Fruit fly (Drosophila melanogaster) whole organism, adult: ENCODE results near the gene Rpn11.

Source experiments
- CG5204 ChIP-seq: fragments of 200-800 bp; sonication (Bioruptor generic); optimal IDR thresholded peaks from 2 replicates; lab custom pipeline; 2016; ENCODE audit warnings: missing biosample characterization, missing genetic modification characterization
- Clk ChIP-seq: fragments of 200-800 bp; sonication (Bioruptor generic); optimal IDR thresholded peaks from 2 replicates; lab custom pipeline; 2017; ENCODE audit warnings: missing biosample characterization, missing genetic modification characterization
- Hr96 ChIP-seq: fragments of 200-800 bp; sonication (Bioruptor generic); optimal IDR thresholded peaks from 2 replicates; lab custom pipeline; 2016; ENCODE audit warnings: missing biosample characterization, missing genetic modification characterization
- kay ChIP-seq: fragments of 200-800 bp; sonication (Bioruptor generic); peaks from one replicate; lab custom pipeline; 2016; ENCODE audit warnings: missing biosample characterization, missing genetic modification characterization, borderline replicate concordance
- ovo ChIP-seq: fragments of 200-800 bp; sonication (Bioruptor generic); optimal IDR thresholded peaks from 2 replicates; lab custom pipeline; 2016; ENCODE audit warnings: missing biosample characterization, missing genetic modification characterization

DNA sequence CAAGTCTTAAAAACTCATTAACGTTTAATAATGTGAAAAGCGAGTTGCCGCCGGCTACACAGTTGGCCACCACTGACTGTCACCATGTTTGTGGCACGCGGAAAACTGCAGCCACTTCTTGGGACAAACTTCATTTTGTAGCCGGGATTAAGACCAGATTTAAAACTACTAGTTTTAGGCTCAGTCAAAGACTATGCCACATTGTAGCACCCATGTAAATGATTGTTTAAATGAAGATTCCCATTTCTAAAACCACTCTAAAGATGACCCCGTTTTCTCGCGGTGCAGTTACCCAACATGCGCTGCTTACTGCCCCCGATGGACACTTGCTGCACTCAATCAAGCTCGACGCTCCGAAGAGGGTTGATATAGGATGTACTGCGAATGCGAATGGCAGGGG is 30.8 kb upstream of the Rpn11 start:
- no peak for TF ChIP-seq Clk (GFP tag; lab: Kevin White, UChicago)
- TF ChIP-seq Hr96 (GFP tag; lab: Kevin White, UChicago), result no peak
- TF ChIP-seq kay, result no peak
- no peak for TF ChIP-seq CG5204 (GFP tag; lab: Kevin White, UChicago)
- no peak for TF ChIP-seq ovo (GFP tag; lab: Kevin White, UChicago)
